Fruit fly (Drosophila melanogaster) whole organism, adult: ENCODE measurements around the gene CG31908.

Source experiments
- CG11617 ChIP-seq: fragments of 200-800 bp; sonication (Bioruptor generic); optimal IDR thresholded peaks from 2 replicates; lab custom pipeline; 2017; ENCODE audit warnings: mild to moderate bottlenecking, missing biosample characterization, missing genetic modification reagents, missing genetic modification characterization
- CG12768 ChIP-seq: fragments of 200-800 bp; sonication (Bioruptor generic); optimal IDR thresholded peaks from 2 replicates; lab custom pipeline; 2017; ENCODE audit warnings: missing biosample characterization, missing genetic modification characterization, mild to moderate bottlenecking, moderate library complexity, missing genetic modification reagents
- Clk ChIP-seq: fragments of 200-800 bp; sonication (Bioruptor generic); optimal IDR thresholded peaks from 2 replicates; lab custom pipeline; 2017; ENCODE audit warnings: missing biosample characterization, missing genetic modification characterization
- cic ChIP-seq: fragments of 200-800 bp; sonication (Bioruptor generic); optimal IDR thresholded peaks from 2 replicates; lab custom pipeline; 2017; ENCODE audit warnings: missing biosample characterization, mild to moderate bottlenecking, missing genetic modification characterization, moderate library complexity
- cnc ChIP-seq, 2 experiments: fragments of >200 bp; optimal IDR thresholded peaks; 2 replicates each; lab custom pipeline; 2017
- kay ChIP-seq: fragments of 200-800 bp; sonication (Bioruptor generic); peaks from one replicate; lab custom pipeline; 2016; ENCODE audit warnings: missing biosample characterization, missing genetic modification characterization, borderline replicate concordance
- tj ChIP-seq: fragments of 200-800 bp; sonication (Bioruptor generic); optimal IDR thresholded peaks from 3 replicates; lab custom pipeline; 2017; ENCODE audit warnings: missing biosample characterization, mild to moderate bottlenecking, missing genetic modification characterization, moderate library complexity

DNA sequence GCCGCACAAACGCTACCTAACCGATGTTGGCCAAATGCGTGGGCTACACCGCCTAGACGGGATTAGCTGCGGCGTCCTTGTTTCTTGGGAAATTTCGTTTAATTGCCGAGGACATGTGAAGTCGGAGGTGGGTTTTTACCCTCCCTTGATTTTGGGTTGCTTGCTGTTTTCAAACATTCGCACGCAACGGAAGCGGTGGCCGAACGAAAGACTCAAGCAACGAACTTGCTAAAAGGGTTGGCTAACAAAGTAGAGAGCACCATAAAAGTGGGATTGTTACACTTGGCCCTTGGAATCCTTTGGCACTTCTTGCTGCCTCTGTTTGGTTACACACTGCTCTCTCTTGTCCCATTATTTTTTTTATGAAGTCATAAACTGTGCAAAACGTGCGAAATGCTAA is 16.7 kb downstream of the CG31908 start:
- TF ChIP-seq CG12768 (GFP tag; lab: Kevin White, UChicago) (no peak), kay (GFP tag; lab: Kevin White, UChicago) (no peak), Clk (no peak), CG11617 (GFP tag; lab: Kevin White, UChicago) (no peak), cnc (optimal IDR thresholded peaks at IDR 0.05; lab: Kevin White, UChicago) (no peak), tj (GFP tag; lab: Kevin White, UChicago) (no peak), cic (GFP tag; lab: Kevin White, UChicago) (no peak)
